Fruit fly (Drosophila melanogaster) whole organism, embryonic: ENCODE results near the gene scpr-A.

Experiments
- Ada2b ChIP-seq: fragments of 200-800 bp; sonication (Bioruptor generic); IDR thresholded peaks from 2 replicates; pipeline ENCODE4 v1.3.6; 2022; ENCODE audit warnings: missing biosample characterization, missing genetic modification characterization
- Aef1 ChIP-seq: fragments of 200-800 bp; sonication (Bioruptor generic); IDR thresholded peaks from 3 replicates; pipeline ENCODE4 v1.3.6; 2022; ENCODE audit warnings: missing biosample characterization, missing genetic modification characterization
- Asciz ChIP-seq: fragments of 200-800 bp; sonication (Bioruptor generic); optimal IDR thresholded peaks from 2 replicates; lab custom pipeline; 2017; ENCODE audit warnings: missing biosample characterization, mild to moderate bottlenecking, missing genetic modification characterization, missing genetic modification reagents
- B-H2 ChIP-seq: fragments of 200-800 bp; sonication (Bioruptor generic); optimal IDR thresholded peaks from 2 replicates; lab custom pipeline; 2018; ENCODE audit warnings: missing biosample characterization, mild to moderate bottlenecking, missing genetic modification characterization
- CG10462 ChIP-seq: fragments of 200-800 bp; sonication (Bioruptor generic); optimal IDR thresholded peaks from 2 replicates; lab custom pipeline; 2016; ENCODE audit warnings: missing biosample characterization, missing genetic modification characterization
- CG11093 ChIP-seq: fragments of 200-800 bp; sonication (Bioruptor generic); IDR thresholded peaks from 3 replicates; pipeline ENCODE4 v1.3.6; 2022; ENCODE audit warnings: missing biosample characterization, missing genetic modification characterization
- CG11560 ChIP-seq: fragments of 200-800 bp; sonication (Bioruptor generic); IDR thresholded peaks from 3 replicates; pipeline ENCODE4 v1.3.6; 2022; ENCODE audit warnings: missing biosample characterization, missing genetic modification characterization
- CG11695 ChIP-seq: fragments of 200-800 bp; sonication (Bioruptor generic); IDR thresholded peaks from 3 replicates; pipeline ENCODE4 v1.3.6; 2022; ENCODE audit warnings: missing biosample characterization, missing genetic modification characterization
- CG12659 ChIP-seq: fragments of 200-800 bp; sonication (Bioruptor generic); optimal IDR thresholded peaks from 3 replicates; lab custom pipeline; 2017; ENCODE audit warnings: mild to moderate bottlenecking, missing biosample characterization, missing genetic modification reagents, missing genetic modification characterization
- CG14441 ChIP-seq: fragments of 200-800 bp; sonication (Bioruptor generic); IDR thresholded peaks from 2 replicates; pipeline ENCODE4 v1.3.6; 2022; ENCODE audit warnings: missing biosample characterization, missing genetic modification characterization
- CG14710 ChIP-seq: fragments of 200-800 bp; sonication (Bioruptor generic); optimal IDR thresholded peaks from 3 replicates; lab custom pipeline; 2019; ENCODE audit warnings: missing biosample characterization, mild to moderate bottlenecking, missing genetic modification characterization, moderate library complexity
- CG16813 ChIP-seq: fragments of 200-800 bp; sonication (Bioruptor generic); IDR thresholded peaks from 3 replicates; pipeline ENCODE4 v1.3.6; 2022; ENCODE audit warnings: missing biosample characterization, missing genetic modification characterization; ENCODE audit not compliant: partially characterized antibody
- CG16815 ChIP-seq: fragments of 200-800 bp; sonication (Bioruptor generic); optimal IDR thresholded peaks from 3 replicates; lab custom pipeline; 2017; ENCODE audit warnings: missing biosample characterization, mild to moderate bottlenecking, missing genetic modification characterization
- CG17385 ChIP-seq: fragments of 200-800 bp; sonication (Bioruptor generic); optimal IDR thresholded peaks from 3 replicates; lab custom pipeline; 2018; ENCODE audit warnings: missing biosample characterization, mild to moderate bottlenecking, missing genetic modification characterization
- CG17568 ChIP-seq: fragments of 200-800 bp; sonication (Bioruptor generic); optimal IDR thresholded peaks from 2 replicates; lab custom pipeline; 2018; ENCODE audit warnings: missing biosample characterization, mild to moderate bottlenecking, missing genetic modification characterization, moderate library complexity
- CG2889 ChIP-seq: fragments of 200-800 bp; sonication (Bioruptor generic); IDR thresholded peaks from 3 replicates; pipeline ENCODE4 v1.3.6; 2022; ENCODE audit warnings: missing biosample characterization, missing genetic modification characterization
- CG31441 ChIP-seq: fragments of 200-800 bp; sonication (Bioruptor generic); IDR thresholded peaks from 2 replicates; pipeline ENCODE4 v1.3.6; 2022; ENCODE audit warnings: missing biosample characterization, missing genetic modification characterization
- CG4424 ChIP-seq: fragments of 200-800 bp; sonication (Bioruptor generic); optimal IDR thresholded peaks from 3 replicates; lab custom pipeline; 2016; ENCODE audit warnings: missing biosample characterization, missing genetic modification characterization
- CG6272 ChIP-seq: fragments of 200-800 bp; sonication (Bioruptor generic); IDR thresholded peaks from 2 replicates; pipeline ENCODE4 v1.3.6; 2022; ENCODE audit warnings: missing biosample characterization, missing genetic modification characterization
- CG6791 ChIP-seq: fragments of 200-800 bp; sonication (Bioruptor generic); IDR thresholded peaks from 3 replicates; pipeline ENCODE4 v1.3.6; 2022; ENCODE audit warnings: missing biosample characterization, missing genetic modification characterization; ENCODE audit not compliant: partially characterized antibody
- CG7271 ChIP-seq: fragments of 200-800 bp; sonication (Bioruptor generic); optimal IDR thresholded peaks from 2 replicates; lab custom pipeline; 2018; ENCODE audit warnings: missing biosample characterization, mild to moderate bottlenecking, missing genetic modification characterization, moderate library complexity
- CG7372 ChIP-seq: fragments of 200-800 bp; sonication (Bioruptor generic); IDR thresholded peaks from 2 replicates; pipeline ENCODE4 v1.3.6; 2022; ENCODE audit warnings: missing biosample characterization, missing genetic modification characterization
- CG9215 ChIP-seq: fragments of 200-800 bp; sonication (Bioruptor generic); IDR thresholded peaks from 2 replicates; pipeline ENCODE4 v1.3.6; 2022; ENCODE audit warnings: missing biosample characterization, missing genetic modification characterization
- Dek ChIP-seq: fragments of 200-800 bp; sonication (Bioruptor generic); optimal IDR thresholded peaks from 3 replicates; lab custom pipeline; 2019; ENCODE audit warnings: missing biosample characterization, mild to moderate bottlenecking, missing genetic modification characterization, moderate library complexity
- Doc3 ChIP-seq: fragments of 200-800 bp; sonication (Bioruptor generic); IDR thresholded peaks from 3 replicates; pipeline ENCODE4 v1.3.6; 2022; ENCODE audit warnings: missing biosample characterization, missing genetic modification characterization; ENCODE audit not compliant: partially characterized antibody
- HLH54F ChIP-seq: fragments of 200-800 bp; sonication (Bioruptor generic); optimal IDR thresholded peaks from 3 replicates; lab custom pipeline; 2016; ENCODE audit warnings: missing biosample characterization, missing genetic modification characterization
- Hr3 ChIP-seq: fragments of 200-800 bp; sonication (Bioruptor generic); optimal IDR thresholded peaks from 3 replicates; lab custom pipeline; 2016; ENCODE audit warnings: missing biosample characterization, missing genetic modification characterization
- Meics ChIP-seq: fragments of 200-800 bp; sonication (Bioruptor generic); optimal IDR thresholded peaks from 2 replicates; lab custom pipeline; 2017; ENCODE audit warnings: missing biosample characterization, mild to moderate bottlenecking, missing genetic modification characterization
- Nf-YC ChIP-seq: fragments of 200-800 bp; optimal IDR thresholded peaks from 3 replicates; lab custom pipeline; 2019; ENCODE audit warnings: missing biosample characterization, mild to moderate bottlenecking, missing genetic modification characterization, moderate library complexity
- Rfx ChIP-seq: fragments of 200-800 bp; sonication (Bioruptor generic); IDR thresholded peaks from 2 replicates; pipeline ENCODE4 v1.3.6; 2022; ENCODE audit warnings: missing biosample characterization, missing genetic modification characterization
- Taf1 ChIP-seq: fragments of 200-800 bp; sonication (Bioruptor generic); IDR thresholded peaks from 2 replicates; pipeline ENCODE4 v1.3.6; 2022; ENCODE audit warnings: missing biosample characterization, missing genetic modification characterization
- ac ChIP-seq: fragments of 200-800 bp; sonication (Bioruptor generic); optimal IDR thresholded peaks from 3 replicates; lab custom pipeline; 2017; ENCODE audit warnings: missing biosample characterization, mild to moderate bottlenecking, missing genetic modification characterization
- aop ChIP-seq: fragments of 200-800 bp; sonication (Bioruptor generic); IDR thresholded peaks from 2 replicates; pipeline ENCODE4 v1.3.6; 2022; ENCODE audit warnings: missing biosample characterization, missing genetic modification characterization
- ase ChIP-seq: fragments of 200-800 bp; sonication (Bioruptor generic); IDR thresholded peaks from 3 replicates; pipeline ENCODE4 v1.3.6; 2022; ENCODE audit warnings: missing biosample characterization, missing genetic modification characterization
- bbx ChIP-seq: fragments of 200-800 bp; sonication (Bioruptor generic); IDR thresholded peaks from 2 replicates; pipeline ENCODE4 v1.3.6; 2022; ENCODE audit warnings: missing biosample characterization, missing genetic modification characterization; ENCODE audit not compliant: partially characterized antibody
- cas ChIP-seq: fragments of 200-800 bp; sonication (Bioruptor generic); IDR thresholded peaks from 2 replicates; pipeline ENCODE4 v1.3.6; 2022; ENCODE audit warnings: missing biosample characterization, missing genetic modification characterization
- dan ChIP-seq: fragments of 200-800 bp; sonication (Bioruptor generic); IDR thresholded peaks from 2 replicates; pipeline ENCODE4 v1.3.6; 2022; ENCODE audit warnings: missing biosample characterization, missing genetic modification characterization
- dysf ChIP-seq: fragments of 200-800 bp; sonication (Bioruptor generic); IDR thresholded peaks from 3 replicates; pipeline ENCODE4 v1.3.6; 2022; ENCODE audit warnings: missing biosample characterization, missing genetic modification characterization
- eyg ChIP-seq: fragments of 200-800 bp; sonication (Bioruptor generic); optimal IDR thresholded peaks from 3 replicates; lab custom pipeline; 2016; ENCODE audit warnings: missing biosample characterization, missing genetic modification characterization
- fu2 ChIP-seq: fragments of 200-800 bp; sonication (Bioruptor generic); optimal IDR thresholded peaks from 2 replicates; lab custom pipeline; 2016; ENCODE audit warnings: missing biosample characterization, missing genetic modification characterization
- gcm ChIP-seq: fragments of 200-800 bp; sonication (Bioruptor generic); optimal IDR thresholded peaks from 2 replicates; lab custom pipeline; 2019; ENCODE audit warnings: missing biosample characterization, mild to moderate bottlenecking, missing genetic modification characterization, moderate library complexity
- gfzf ChIP-seq: fragments of 200-800 bp; sonication (Bioruptor generic); optimal IDR thresholded peaks from 2 replicates; lab custom pipeline; 2016; ENCODE audit warnings: missing biosample characterization, mild to moderate bottlenecking, missing genetic modification characterization, moderate library complexity
- hb ChIP-seq: fragments of 200-800 bp; sonication (Bioruptor generic); IDR thresholded peaks from 3 replicates; pipeline ENCODE4 v1.3.6; 2022; ENCODE audit warnings: missing biosample characterization, missing genetic modification characterization; ENCODE audit not compliant: partially characterized antibody
- onecut ChIP-seq: fragments of 200-800 bp; sonication (Bioruptor generic); IDR thresholded peaks from 2 replicates; pipeline ENCODE4 v1.3.6; 2022; ENCODE audit warnings: missing biosample characterization, missing genetic modification characterization
- sens ChIP-seq: fragments of 200-800 bp; sonication (Bioruptor generic); peaks from one replicate; lab custom pipeline; 2016; ENCODE audit warnings: missing biosample characterization, missing genetic modification characterization
- sisA ChIP-seq: fragments of 200-800 bp; sonication (Bioruptor generic); IDR thresholded peaks from 2 replicates; pipeline ENCODE4 v1.3.6; 2022; ENCODE audit warnings: missing biosample characterization, missing genetic modification characterization
- so ChIP-seq: fragments of 200-800 bp; sonication (Bioruptor generic); IDR thresholded peaks from 3 replicates; pipeline ENCODE4 v1.3.6; 2022; ENCODE audit warnings: missing biosample characterization, missing genetic modification characterization
- sqz ChIP-seq: fragments of 200-800 bp; sonication (Bioruptor generic); optimal IDR thresholded peaks from 3 replicates; lab custom pipeline; 2018; ENCODE audit warnings: missing biosample characterization, mild to moderate bottlenecking, missing genetic modification characterization
- toy ChIP-seq: fragments of 200-800 bp; sonication (Bioruptor generic); IDR thresholded peaks from 2 replicates; pipeline ENCODE4 v1.3.6; 2022; ENCODE audit warnings: missing biosample characterization, missing genetic modification characterization

scpr-A gene

dm6 chr3R:11211291-11212061 lies 29.5 kb upstream of the scpr-A start (continued):
- TF ChIP-seq so (GFP tag; lab: Robert Waterston, UW), result peak; percentile 64; the same call in 1 of the 3 replicates
- TF ChIP-seq Asciz (GFP tag; lab: Kevin White, UChicago), result peak; percentile 73
- peak; percentile 33 for TF ChIP-seq CG17568 (GFP tag; lab: Kevin White, UChicago)
- no peak for TF ChIP-seq CG16813 (GFP tag; lab: Robert Waterston, UW)
- no peak for TF ChIP-seq CG7271
- TF ChIP-seq CG7372, result peak; percentile 55; the same call in 1 of the 2 replicates
- TF ChIP-seq sisA, result peak; percentile 81
- peak; percentile 27 for TF ChIP-seq gcm
- TF ChIP-seq CG2889 (GFP tag; lab: Robert Waterston, UW), result peak; percentile 64
- TF ChIP-seq aop (GFP tag; lab: Robert Waterston, UW), result no peak
- TF ChIP-seq HLH54F, result peak; percentile 74
- no peak for TF ChIP-seq dan (GFP tag; lab: Robert Waterston, UW)
- TF ChIP-seq B-H2 (GFP tag; lab: Kevin White, UChicago), result peak; percentile 56
- peak; percentile 62 for TF ChIP-seq CG31441 (GFP tag; lab: Robert Waterston, UW)
- TF ChIP-seq hb (GFP tag; lab: Robert Waterston, UW), result no peak
- peak; percentile 54; the same call in 1 of the 2 replicates for TF ChIP-seq CG6272
- TF ChIP-seq Rfx, result peak; percentile 91
- peak; percentile 77 for TF ChIP-seq Hr3 (GFP tag; lab: Kevin White, UChicago)
- peak; percentile 57; the same call in 1 of the 3 replicates for TF ChIP-seq CG11093 (GFP tag; lab: Robert Waterston, UW)
- TF ChIP-seq CG14441 (GFP tag; lab: Robert Waterston, UW), result peak; percentile 83
- TF ChIP-seq cas, result peak; percentile 44; the same call in 1 of the 2 replicates
- peak; percentile 74; the same call in 2 of the 3 replicates for TF ChIP-seq ase (GFP tag; lab: Robert Waterston, UW)
- no peak for TF ChIP-seq CG11560 (tag; lab: Robert Waterston, UW)
- TF ChIP-seq ac, result no peak
- TF ChIP-seq bbx (GFP tag; lab: Robert Waterston, UW), result 0 out of 2 replicates have a peak, but pooled peaks have one; percentile 31
- TF ChIP-seq CG12659 (GFP tag; lab: Kevin White, UChicago), result peak; percentile 76
- peak; percentile 48 for TF ChIP-seq fu2
- TF ChIP-seq CG11695 (GFP tag; lab: Robert Waterston, UW), result peak; percentile 63; the same call in 2 of the 3 replicates
- no peak for TF ChIP-seq gfzf
- TF ChIP-seq CG4424 (GFP tag; lab: Kevin White, UChicago), result peak; percentile 71
- TF ChIP-seq onecut, result peak; percentile 34; the same call in 1 of the 2 replicates
- peak; percentile 40 for TF ChIP-seq CG14710 (tag; lab: Kevin White, UChicago)
- peak; percentile 29 for TF ChIP-seq eyg (GFP tag; lab: Kevin White, UChicago)
- peak; percentile 64 for TF ChIP-seq Dek (tag; lab: Kevin White, UChicago)
- no peak for TF ChIP-seq CG10462 (GFP tag; lab: Kevin White, UChicago)
- peak; percentile 35; the same call in 1 of the 2 replicates for TF ChIP-seq toy (GFP tag; lab: Robert Waterston, UW)
- no peak; the same call in 2 of the 3 replicates for TF ChIP-seq Doc3 (GFP tag; lab: Robert Waterston, UW)
- peak; percentile 10 for TF ChIP-seq sqz (GFP tag; lab: Kevin White, UChicago)
- TF ChIP-seq Meics (GFP tag; lab: Kevin White, UChicago), result peak; percentile 76
- peak; percentile 82 for TF ChIP-seq dysf (GFP tag; lab: Robert Waterston, UW)
- peak; percentile 71 for TF ChIP-seq Nf-YC (tag; lab: Kevin White, UChicago)
- 0 out of 3 replicates have a peak, but pooled peaks have one; percentile 41 for TF ChIP-seq CG6791 (GFP tag; lab: Robert Waterston, UW)
- TF ChIP-seq CG9215 (GFP tag; lab: Robert Waterston, UW), result peak; percentile 69
- no peak; the same call in 1 of the 2 replicates for TF ChIP-seq Taf1 (GFP tag; lab: Robert Waterston, UW)
- TF ChIP-seq Aef1 (GFP tag; lab: Robert Waterston, UW), result peak; percentile 66; the same call in 2 of the 3 replicates
- TF ChIP-seq CG16815, result peak; percentile 55
- peak; percentile 64 for TF ChIP-seq CG17385 (GFP tag; lab: Kevin White, UChicago)
- TF ChIP-seq sens (GFP tag; lab: Kevin White, UChicago), result peak; percentile 92
- TF ChIP-seq Ada2b (GFP tag; lab: Robert Waterston, UW), result peak; percentile 73
